Fruit fly (Drosophila melanogaster) whole organism, embryonic: ENCODE data around the gene CG6294.

ENCODE experiments used
- ATbp ChIP-seq: fragments of 200-800 bp; sonication (Bioruptor generic); optimal IDR thresholded peaks from 2 replicates; lab custom pipeline; 2017; ENCODE audit warnings: missing biosample characterization, mild to moderate bottlenecking, missing genetic modification characterization, missing genetic modification reagents
- Ada2b ChIP-seq: fragments of 200-800 bp; sonication (Bioruptor generic); IDR thresholded peaks from 2 replicates; pipeline ENCODE4 v1.3.6; 2022; ENCODE audit warnings: missing biosample characterization, missing genetic modification characterization
- Aef1 ChIP-seq: fragments of 200-800 bp; sonication (Bioruptor generic); IDR thresholded peaks from 3 replicates; pipeline ENCODE4 v1.3.6; 2022; ENCODE audit warnings: missing biosample characterization, missing genetic modification characterization
- CG10321 ChIP-seq: fragments of 200-800 bp; sonication (Bioruptor generic); IDR thresholded peaks from 2 replicates; pipeline ENCODE4 v1.3.6; 2022; ENCODE audit warnings: missing biosample characterization, missing genetic modification characterization
- CG10366 ChIP-seq: fragments of 200-800 bp; sonication (Bioruptor generic); IDR thresholded peaks from 2 replicates; pipeline ENCODE4 v1.3.6; 2022; ENCODE audit warnings: missing biosample characterization, missing genetic modification characterization
- CG12155 ChIP-seq: fragments of 200-800 bp; sonication (Bioruptor generic); optimal IDR thresholded peaks from 3 replicates; lab custom pipeline; 2016; ENCODE audit warnings: missing biosample characterization, missing genetic modification characterization
- CG12659 ChIP-seq: fragments of 200-800 bp; sonication (Bioruptor generic); optimal IDR thresholded peaks from 3 replicates; lab custom pipeline; 2017; ENCODE audit warnings: mild to moderate bottlenecking, missing biosample characterization, missing genetic modification reagents, missing genetic modification characterization
- CG14050 ChIP-seq: fragments of 200-800 bp; sonication (Bioruptor generic); IDR thresholded peaks from 3 replicates; pipeline ENCODE4 v1.3.6; 2022; ENCODE audit warnings: missing biosample characterization, missing genetic modification characterization
- CG14710 ChIP-seq: fragments of 200-800 bp; sonication (Bioruptor generic); optimal IDR thresholded peaks from 3 replicates; lab custom pipeline; 2019; ENCODE audit warnings: missing biosample characterization, mild to moderate bottlenecking, missing genetic modification characterization, moderate library complexity
- CG15696 ChIP-seq: fragments of 200-800 bp; sonication (Bioruptor generic); optimal IDR thresholded peaks from 2 replicates; lab custom pipeline; 2019; ENCODE audit warnings: missing biosample characterization, mild to moderate bottlenecking, missing genetic modification characterization, moderate library complexity
- CG17328 ChIP-seq: fragments of 200-800 bp; sonication (Bioruptor generic); IDR thresholded peaks from 2 replicates; pipeline ENCODE4 v1.3.6; 2022; ENCODE audit warnings: missing biosample characterization, missing genetic modification characterization
- CG18262 ChIP-seq: fragments of 200-800 bp; optimal IDR thresholded peaks from 3 replicates; lab custom pipeline; 2019; ENCODE audit warnings: missing biosample characterization, mild to moderate bottlenecking, missing genetic modification characterization, moderate library complexity
- CG2120 ChIP-seq: fragments of 200-800 bp; sonication (Bioruptor generic); optimal IDR thresholded peaks from 3 replicates; lab custom pipeline; 2016; ENCODE audit warnings: missing biosample characterization, missing genetic modification characterization
- CG2202 ChIP-seq: fragments of 200-800 bp; sonication (Bioruptor generic); optimal IDR thresholded peaks from 2 replicates; lab custom pipeline; 2018; ENCODE audit warnings: missing biosample characterization, mild to moderate bottlenecking, missing genetic modification characterization
- CG32532 ChIP-seq: fragments of 200-800 bp; sonication (Bioruptor generic); IDR thresholded peaks from 2 replicates; pipeline ENCODE4 v1.3.6; 2022; ENCODE audit warnings: missing biosample characterization, missing genetic modification characterization
- CG34422 ChIP-seq: fragments of 200-800 bp; sonication (Bioruptor generic); IDR thresholded peaks from 3 replicates; pipeline ENCODE4 v1.3.6; 2022; ENCODE audit warnings: missing biosample characterization, missing genetic modification characterization
- CG7786 ChIP-seq: fragments of 200-800 bp; sonication (Bioruptor generic); optimal IDR thresholded peaks from 2 replicates; lab custom pipeline; 2016; ENCODE audit warnings: missing biosample characterization, missing genetic modification characterization
- CG8089 ChIP-seq: fragments of 200-800 bp; sonication (Bioruptor generic); optimal IDR thresholded peaks from 3 replicates; lab custom pipeline; 2016; ENCODE audit warnings: missing biosample characterization, missing genetic modification characterization
- CG8281 ChIP-seq: fragments of 200-800 bp; sonication (Bioruptor generic); optimal IDR thresholded peaks from 2 replicates; lab custom pipeline; 2018; ENCODE audit warnings: missing biosample characterization, mild to moderate bottlenecking, missing genetic modification characterization, moderate library complexity
- CG8924 ChIP-seq: fragments of 200-800 bp; optimal IDR thresholded peaks from 3 replicates; lab custom pipeline; 2019; ENCODE audit warnings: missing biosample characterization, mild to moderate bottlenecking, missing genetic modification characterization, moderate library complexity
- CG9609 ChIP-seq: fragments of 200-800 bp; sonication (Bioruptor generic); optimal IDR thresholded peaks from 3 replicates; lab custom pipeline; 2016; ENCODE audit warnings: missing biosample characterization, missing genetic modification characterization
- Chrac-16 ChIP-seq: fragments of 200-800 bp; sonication (Bioruptor generic); optimal IDR thresholded peaks from 3 replicates; lab custom pipeline; 2016; ENCODE audit warnings: missing biosample characterization, missing genetic modification characterization
- CoRest ChIP-seq: fragments of 200-800 bp; sonication (Bioruptor generic); optimal IDR thresholded peaks from 3 replicates; lab custom pipeline; 2018; ENCODE audit warnings: missing biosample characterization, mild to moderate bottlenecking, missing genetic modification characterization, moderate library complexity
- Dref ChIP-seq: fragments of 200-800 bp; sonication (Bioruptor generic); IDR thresholded peaks from 2 replicates; pipeline ENCODE4 v1.3.6; 2022; ENCODE audit warnings: missing biosample characterization, missing genetic modification characterization
- Hr3 ChIP-seq: fragments of 200-800 bp; sonication (Bioruptor generic); optimal IDR thresholded peaks from 3 replicates; lab custom pipeline; 2016; ENCODE audit warnings: missing biosample characterization, missing genetic modification characterization
- Jarid2 ChIP-seq: fragments of 200-800 bp; sonication (Bioruptor generic); optimal IDR thresholded peaks from 3 replicates; lab custom pipeline; 2017; ENCODE audit warnings: mild to moderate bottlenecking, missing biosample characterization, missing genetic modification reagents, missing genetic modification characterization
- Rfx ChIP-seq: fragments of 200-800 bp; sonication (Bioruptor generic); IDR thresholded peaks from 2 replicates; pipeline ENCODE4 v1.3.6; 2022; ENCODE audit warnings: missing biosample characterization, missing genetic modification characterization
- Sox102F ChIP-seq: fragments of 200-800 bp; sonication (Bioruptor generic); optimal IDR thresholded peaks from 2 replicates; lab custom pipeline; 2018; ENCODE audit warnings: missing biosample characterization, mild to moderate bottlenecking, missing genetic modification characterization, moderate library complexity
- Ssrp ChIP-seq: fragments of 200-800 bp; sonication (Bioruptor generic); optimal IDR thresholded peaks from 2 replicates; lab custom pipeline; 2018; ENCODE audit warnings: missing biosample characterization, mild to moderate bottlenecking, missing genetic modification characterization, moderate library complexity
- ap ChIP-seq: fragments of 200-800 bp; sonication (Bioruptor generic); IDR thresholded peaks from 2 replicates; pipeline ENCODE4 v1.3.6; 2022; ENCODE audit warnings: missing biosample characterization, missing genetic modification characterization
- bsh ChIP-seq, 2 experiments: fragments of 200-800 bp; sonication (Bioruptor generic); optimal IDR thresholded peaks; 2 replicates each; lab custom pipeline; 2017 to 2018; ENCODE audit warnings: mild to moderate bottlenecking in 2 of 2, missing biosample characterization in 2 of 2, missing genetic modification characterization in 2 of 2, moderate library complexity in 1 of 2
- cwo ChIP-seq: fragments of 200-800 bp; sonication (Bioruptor generic); optimal IDR thresholded peaks from 3 replicates; lab custom pipeline; 2017; ENCODE audit warnings: missing biosample characterization, missing genetic modification characterization, mild to moderate bottlenecking, moderate library complexity, missing genetic modification reagents
- gcm ChIP-seq: fragments of 200-800 bp; sonication (Bioruptor generic); optimal IDR thresholded peaks from 2 replicates; lab custom pipeline; 2019; ENCODE audit warnings: missing biosample characterization, mild to moderate bottlenecking, missing genetic modification characterization, moderate library complexity
- grau ChIP-seq: fragments of 200-800 bp; optimal IDR thresholded peaks from 3 replicates; lab custom pipeline; 2019; ENCODE audit warnings: missing biosample characterization, mild to moderate bottlenecking, missing genetic modification characterization, moderate library complexity
- grn ChIP-seq: fragments of 200-800 bp; sonication (Bioruptor generic); optimal IDR thresholded peaks from 3 replicates; lab custom pipeline; 2017; ENCODE audit warnings: missing biosample characterization, missing genetic modification characterization
- jumu ChIP-seq: fragments of 200-800 bp; sonication (Bioruptor generic); optimal IDR thresholded peaks from 3 replicates; lab custom pipeline; 2016; ENCODE audit warnings: missing biosample characterization, missing genetic modification characterization
- lola ChIP-seq, 3 experiments: fragments of >200 bp in 2 of 3; fragments of 200-800 bp in 1 of 3; sonication (Bioruptor generic) in 1 of 3; optimal IDR thresholded peaks; 2 replicates each; lab custom pipeline; 2017 to 2019; ENCODE audit warnings: missing biosample characterization in 3 of 3, missing genetic modification characterization in 3 of 3, mild to moderate bottlenecking in 1 of 3, moderate library complexity in 1 of 3
- nmo ChIP-seq: fragments of 200-800 bp; sonication (Bioruptor generic); optimal IDR thresholded peaks from 2 replicates; lab custom pipeline; 2018; ENCODE audit warnings: missing biosample characterization, mild to moderate bottlenecking, missing genetic modification characterization, moderate library complexity
- phol ChIP-seq: fragments of 200-800 bp; sonication (Bioruptor generic); optimal IDR thresholded peaks from 3 replicates; lab custom pipeline; 2018; ENCODE audit warnings: missing biosample characterization, mild to moderate bottlenecking, missing genetic modification characterization, moderate library complexity
- pita ChIP-seq: fragments of 200-800 bp; sonication (Bioruptor generic); optimal IDR thresholded peaks from 2 replicates; lab custom pipeline; 2017; ENCODE audit warnings: missing biosample characterization, mild to moderate bottlenecking, missing genetic modification characterization
- pros ChIP-seq: fragments of 200-800 bp; sonication (Bioruptor generic); optimal IDR thresholded peaks from 3 replicates; lab custom pipeline; 2019; ENCODE audit warnings: missing biosample characterization, mild to moderate bottlenecking, missing genetic modification characterization, moderate library complexity
- ranshi ChIP-seq: fragments of 200-800 bp; sonication (Bioruptor generic); IDR thresholded peaks from 2 replicates; pipeline ENCODE4 v1.3.6; 2022; ENCODE audit warnings: missing biosample characterization, missing genetic modification characterization
- seq ChIP-seq: fragments of 200-800 bp; sonication (Bioruptor generic); IDR thresholded peaks from 2 replicates; pipeline ENCODE4 v1.3.6; 2022; ENCODE audit warnings: missing biosample characterization, missing genetic modification characterization
- sim ChIP-seq: fragments of 200-800 bp; sonication (Bioruptor generic); IDR thresholded peaks from 2 replicates; pipeline ENCODE4 v1.3.6; 2022; ENCODE audit warnings: missing biosample characterization, missing genetic modification characterization
- sisA ChIP-seq: fragments of 200-800 bp; sonication (Bioruptor generic); IDR thresholded peaks from 2 replicates; pipeline ENCODE4 v1.3.6; 2022; ENCODE audit warnings: missing biosample characterization, missing genetic modification characterization
- slbo ChIP-seq: fragments of 200-800 bp; sonication (Bioruptor generic); IDR thresholded peaks from 2 replicates; pipeline ENCODE4 v1.3.6; 2022; ENCODE audit warnings: missing biosample characterization, missing genetic modification characterization
- tin ChIP-seq: fragments of 200-800 bp; sonication (Bioruptor generic); optimal IDR thresholded peaks from 3 replicates; lab custom pipeline; 2016; ENCODE audit warnings: missing biosample characterization, missing genetic modification characterization
- trem ChIP-seq: fragments of 200-800 bp; optimal IDR thresholded peaks from 3 replicates; lab custom pipeline; 2019; ENCODE audit warnings: missing biosample characterization, mild to moderate bottlenecking, missing genetic modification characterization, moderate library complexity
- unpg ChIP-seq: fragments of 200-800 bp; sonication (Bioruptor generic); optimal IDR thresholded peaks from 3 replicates; lab custom pipeline; 2018; ENCODE audit warnings: missing biosample characterization, mild to moderate bottlenecking, missing genetic modification characterization, moderate library complexity
- vvl ChIP-seq: fragments of 200-800 bp; sonication (Bioruptor generic); IDR thresholded peaks from 2 replicates; pipeline ENCODE4 v1.3.6; 2022; ENCODE audit warnings: missing biosample characterization, missing genetic modification characterization

The CG6294 gene

dm6 chrX:15453121-15453520 lies 9.4 kb upstream of the CG6294 start, which contains the start of gene CG11655:
Gene CG11655, plus strand, starts transcription at chrX:15453471.
- peak; percentile 38 for TF ChIP-seq CG18262
- TF ChIP-seq tin (GFP tag; lab: Kevin White, UChicago), result no peak
- no peak for TF ChIP-seq jumu
- 0 out of 2 replicates have a peak, but pooled peaks have one; percentile 16 for TF ChIP-seq CG32532 (GFP tag; lab: Robert Waterston, UW)
- TF ChIP-seq CG9609 (GFP tag; lab: Kevin White, UChicago), result peak; percentile 13
- TF ChIP-seq CG10321 (GFP tag; lab: Robert Waterston, UW), result peak; percentile 92
- peak; percentile 24 for TF ChIP-seq Chrac-16 (GFP tag; lab: Kevin White, UChicago)
- TF ChIP-seq CG8924 (tag; lab: Kevin White, UChicago), result peak; percentile 19
- TF ChIP-seq Dref (GFP tag; lab: Robert Waterston, UW), result 0 out of 2 replicates have a peak, but pooled peaks have one; percentile 23
- TF ChIP-seq Hr3, result peak; percentile 4
- TF ChIP-seq CG8089, result no peak
- TF ChIP-seq CG2202, result no peak
- TF ChIP-seq unpg (GFP tag; lab: Kevin White, UChicago), result peak; percentile 21
- no peak for TF ChIP-seq CG7786
- TF ChIP-seq slbo (GFP tag; lab: Robert Waterston, UW), result peak; percentile 64
- peak; percentile 33; the same call in 1 of the 3 replicates for TF ChIP-seq CG14050 (GFP tag; lab: Robert Waterston, UW)
- TF ChIP-seq CG10366 (GFP tag; lab: Robert Waterston, UW), result no peak; the same call in 1 of the 2 replicates
- peak; percentile 3 for TF ChIP-seq CG12155 (GFP tag; lab: Kevin White, UChicago)
- TF ChIP-seq bsh (GFP tag; optimal IDR thresholded peaks at IDR 0.05; lab: Kevin White, UChicago), result peak in 1 of 2 experiments; percentile 44
- no peak for TF ChIP-seq ATbp
- TF ChIP-seq gcm (GFP tag; lab: Kevin White, UChicago), result no peak
- TF ChIP-seq phol (tag; lab: Kevin White, UChicago), result peak; percentile 37
- peak; percentile 29 for TF ChIP-seq CG12659 (GFP tag; lab: Kevin White, UChicago)
- peak; percentile 24 for TF ChIP-seq CG14710
- TF ChIP-seq ap (GFP tag; lab: Robert Waterston, UW), result 0 out of 2 replicates have a peak, but pooled peaks have one; percentile 11
- TF ChIP-seq grau (tag; lab: Kevin White, UChicago), result peak; percentile 29
- peak; percentile 33 for TF ChIP-seq CoRest (tag; lab: Kevin White, UChicago)
- TF ChIP-seq Jarid2 (GFP tag; lab: Kevin White, UChicago), result no peak
- TF ChIP-seq sisA (GFP tag; lab: Robert Waterston, UW), result peak; percentile 41; the same call in 1 of the 2 replicates
- TF ChIP-seq vvl (GFP tag; lab: Robert Waterston, UW), result peak; percentile 61
- TF ChIP-seq seq (GFP tag; lab: Robert Waterston, UW), result no peak
- TF ChIP-seq ranshi, result 0 out of 2 replicates have a peak, but pooled peaks have one; percentile 36
- peak; percentile 41 for TF ChIP-seq CG2120 (GFP tag; lab: Kevin White, UChicago)
- peak; percentile 54 for TF ChIP-seq grn
- TF ChIP-seq Aef1, result 0 out of 3 replicates have a peak, but pooled peaks have one; percentile 23
- peak in 1 of 3 experiments; percentile 31 for TF ChIP-seq lola (GFP tag; optimal IDR thresholded peaks at IDR 0.05; lab: Kevin White, UChicago)
- TF ChIP-seq CG15696, result peak; percentile 4
- TF ChIP-seq nmo (GFP tag; lab: Kevin White, UChicago), result peak; percentile 44
- TF ChIP-seq Rfx (GFP tag; lab: Robert Waterston, UW), result peak; percentile 45; the same call in 1 of the 2 replicates
- TF ChIP-seq CG8281 (tag; lab: Kevin White, UChicago), result no peak
- TF ChIP-seq Ssrp (tag; lab: Kevin White, UChicago), result peak; percentile 6
- TF ChIP-seq cwo (GFP tag; lab: Kevin White, UChicago), result peak; percentile 74
- TF ChIP-seq Sox102F (GFP tag; lab: Kevin White, UChicago), result peak; percentile 17
- 0 out of 3 replicates have a peak, but pooled peaks have one; percentile 21 for TF ChIP-seq CG34422 (GFP tag; lab: Robert Waterston, UW)
- 0 out of 2 replicates have a peak, but pooled peaks have one; percentile 46 for TF ChIP-seq CG17328 (GFP tag; lab: Robert Waterston, UW)
- TF ChIP-seq pita (GFP tag; lab: Kevin White, UChicago), result no peak
- TF ChIP-seq trem (tag; lab: Kevin White, UChicago), result peak; percentile 16
- TF ChIP-seq sim (GFP tag; lab: Robert Waterston, UW), result peak; percentile 35; the same call in 1 of the 2 replicates
- no peak for TF ChIP-seq pros
- peak; percentile 21; the same call in 1 of the 2 replicates for TF ChIP-seq Ada2b (GFP tag; lab: Robert Waterston, UW)
